Fruit fly (Drosophila melanogaster): ENCODE measurements around the gene CG9386.

CG9386 gene

DNA sequence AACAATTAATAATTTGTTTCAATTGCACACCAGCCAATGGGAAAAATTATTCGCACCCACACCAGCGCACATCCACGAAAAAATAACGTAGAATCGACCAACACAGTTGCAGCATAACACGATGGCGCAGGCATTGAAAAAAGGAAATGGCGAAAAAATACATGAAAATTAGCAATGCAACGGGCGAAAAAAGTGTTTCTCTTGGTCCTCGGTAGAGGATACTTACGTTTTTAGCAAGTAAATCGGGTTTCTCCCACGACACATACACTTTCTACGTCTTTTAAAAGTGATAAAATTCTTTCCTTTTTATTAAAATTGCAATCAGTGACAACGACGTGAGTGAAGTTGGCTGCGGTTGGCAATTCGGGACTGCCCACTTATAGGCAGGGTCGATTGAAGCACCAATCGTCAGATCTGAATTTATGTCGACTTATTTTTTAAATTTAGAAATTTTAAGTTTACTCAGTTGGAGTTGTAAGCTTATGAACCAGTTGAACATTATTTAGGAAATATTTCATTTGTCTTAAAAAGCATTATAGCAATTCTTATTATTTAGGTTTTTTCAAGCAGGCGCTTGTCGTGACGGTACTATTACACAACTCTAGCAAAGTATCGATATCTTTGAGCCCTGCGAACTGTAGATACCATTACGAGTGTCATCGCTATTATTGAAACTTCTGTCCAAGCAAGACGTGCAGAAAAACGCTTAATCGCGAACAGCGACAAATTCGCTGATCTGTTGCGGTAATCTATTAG lies 22.4 kb upstream of the CG9386 start, which contains the start of the genes Kap-alpha3 and Son (continued):
- TF ChIP-seq TFAM (GFP tag; optimal IDR thresholded peaks at IDR 0.05) (peak; percentile 63), CG31224 (GFP tag; IDR thresholded peaks at IDR 0.05) (peak; percentile 85), Spps (tag; optimal IDR thresholded peaks at IDR 0.05) (peak; percentile 82), CG12769 (tag; optimal IDR thresholded peaks at IDR 0.05) (peak; percentile 75), Dll (GFP tag; IDR thresholded peaks at IDR 0.05; ENCODE audit: partially characterized antibody) (peak; percentile 94), PHDP (tag; optimal IDR thresholded peaks at IDR 0.05) (peak; percentile 86), CG10462 (GFP tag; optimal IDR thresholded peaks at IDR 0.05) (peak; percentile 79), ssp (GFP tag; IDR thresholded peaks at IDR 0.05) (peak; percentile 84), Dbx (GFP tag; IDR thresholded peaks at IDR 0.05) (peak; percentile 93), Ssrp (tag; optimal IDR thresholded peaks at IDR 0.05) (peak; percentile 79), hkb (optimal IDR thresholded peaks at IDR 0.05) (peak; percentile 25), hkb (GFP tag; IDR thresholded peaks at IDR 0.05) (peak; percentile 86), NC2α (GFP tag; optimal IDR thresholded peaks at IDR 0.05) (peak; percentile 88), CG9817 (tag; optimal IDR thresholded peaks at IDR 0.05) (peak; percentile 94), Bteb2 (GFP tag; optimal IDR thresholded peaks at IDR 0.05) (peak; percentile 91), Jarid2 (GFP tag; optimal IDR thresholded peaks at IDR 0.05) (peak; percentile 80), CG15601 (tag; optimal IDR thresholded peaks at IDR 0.05) (peak; percentile 93), Dad (GFP tag; optimal IDR thresholded peaks at IDR 0.05) (peak; percentile 95), CG9727 (GFP tag; optimal IDR thresholded peaks at IDR 0.05) (peak; percentile 97), CG17385 (GFP tag; optimal IDR thresholded peaks at IDR 0.05) (peak; percentile 93), Hr39 (optimal IDR thresholded peaks at IDR 0.05) (no peak), CG18599 (GFP tag; optimal IDR thresholded peaks at IDR 0.05) (peak; percentile 94), ems (GFP tag; optimal IDR thresholded peaks at IDR 0.05) (peak; percentile 93), klu (GFP tag; IDR thresholded peaks at IDR 0.05) (peak; percentile 93), chinmo (GFP tag; IDR thresholded peaks at IDR 0.05; ENCODE audit: partially characterized antibody) (0 out of 4 replicates have a peak, but pooled peaks have one; percentile 69), fd3F (GFP tag; optimal IDR thresholded peaks at IDR 0.05) (peak; percentile 86), Myb (GFP tag; optimal IDR thresholded peaks at IDR 0.05) (peak; percentile 83), ranshi (GFP tag; IDR thresholded peaks at IDR 0.05) (peak; percentile 85), CG4820 (GFP tag; optimal IDR thresholded peaks at IDR 0.05) (peak; percentile 88), Hmr (GFP tag; optimal IDR thresholded peaks at IDR 0.05) (peak; percentile 96), cwo (GFP tag; optimal IDR thresholded peaks at IDR 0.05) (peak; percentile 79), Hr51 (GFP tag; optimal IDR thresholded peaks at IDR 0.05) (peak; percentile 86 to 95), ro (GFP tag; IDR thresholded peaks at IDR 0.05) (peak; percentile 47; the same call in 1 of the 2 replicates), Usf (GFP tag; optimal IDR thresholded peaks at IDR 0.05) (peak; percentile 84), Sox100B (GFP tag; optimal IDR thresholded peaks at IDR 0.05) (peak; percentile 95), CG7271 (tag; optimal IDR thresholded peaks at IDR 0.05) (peak; percentile 89), CG6689 (GFP tag; IDR thresholded peaks at IDR 0.05) (peak; percentile 83), Doc3 (GFP tag; IDR thresholded peaks at IDR 0.05; ENCODE audit: partially characterized antibody) (peak; percentile 88), CG2120 (GFP tag; optimal IDR thresholded peaks at IDR 0.05) (peak; percentile 93), ERR (GFP tag; optimal IDR thresholded peaks at IDR 0.05) (peak; percentile 85), NC2β (GFP tag; optimal IDR thresholded peaks at IDR 0.05) (peak; percentile 97), Nf-YC (tag; optimal IDR thresholded peaks at IDR 0.05) (peak; percentile 89), CG18764 (GFP tag; optimal IDR thresholded peaks at IDR 0.05) (peak; percentile 89), chif (GFP tag; optimal IDR thresholded peaks at IDR 0.05) (peak; percentile 91 to 95), CG9215 (GFP tag; IDR thresholded peaks at IDR 0.05) (peak; percentile 90), scrt (GFP tag; optimal IDR thresholded peaks at IDR 0.05) (peak; percentile 85), tna (GFP tag; IDR thresholded peaks at IDR 0.05; ENCODE audit: partially characterized antibody) (no peak; the same call in 1 of the 2 replicates), stwl (tag; optimal IDR thresholded peaks at IDR 0.05) (peak; percentile 81), Vsx1 (GFP tag; optimal IDR thresholded peaks at IDR 0.05) (peak; percentile 86)

All from whole organism, embryonic.